Worm (Caenorhabditis elegans): Measurements from ENCODE around the gene D2023.3.

DNA sequence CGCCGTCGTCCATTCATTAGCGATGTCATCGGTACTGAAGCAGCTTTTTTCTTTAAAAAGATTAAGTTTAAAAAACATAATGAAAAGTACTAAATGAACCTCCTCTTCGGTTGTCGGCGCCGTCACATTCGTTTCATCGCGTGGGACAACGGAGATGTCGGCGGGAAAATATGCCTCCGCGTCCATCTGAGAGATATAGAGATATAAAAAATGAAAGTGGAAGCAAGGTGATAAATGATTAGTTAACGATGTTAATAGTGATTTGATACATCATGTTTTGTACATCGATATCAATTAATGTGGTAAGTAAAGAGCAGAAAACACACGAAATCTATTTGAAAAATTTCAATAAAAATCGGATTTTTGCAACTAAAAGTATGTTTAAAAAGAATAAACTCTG lies 24.6 kb downstream of the D2023.3 start, which contains the start of gene F55A11.7:
- no peak for TF ChIP-seq hnd-1 (tag; optimal IDR thresholded peaks at IDR 0.05)
- no peak for TF ChIP-seq ceh-36 (tag; optimal IDR thresholded peaks at IDR 0.05)
- no peak for TF ChIP-seq pes-1 (GFP tag; IDR thresholded peaks at IDR 0.05)
- TF ChIP-seq ama-1 (optimal IDR thresholded peaks at IDR 0.05): no peak
- no peak for TF ChIP-seq B0310.2 (tag; optimal IDR thresholded peaks at IDR 0.05)
- no peak for TF ChIP-seq ceh-13 (GFP tag; optimal IDR thresholded peaks at IDR 0.05)
- no peak for TF ChIP-seq flt-1 (GFP tag; IDR thresholded peaks at IDR 0.05)
- no peak for TF ChIP-seq F13C5.2 (tag; optimal IDR thresholded peaks at IDR 0.05)
- TF ChIP-seq tbx-11 (GFP tag; IDR thresholded peaks at IDR 0.05): no peak
- no peak for TF ChIP-seq tra-4 (tag; optimal IDR thresholded peaks at IDR 0.05)
- TF ChIP-seq hmbx-1 (tag; optimal IDR thresholded peaks at IDR 0.05): no peak
- TF ChIP-seq tbx-37 (GFP tag; conservative IDR thresholded peaks at IDR 0.05): no peak
